Worm (Caenorhabditis elegans) whole organism, L3 larva: ENCODE measurements around the gene R13D11.10.
"Not testable (repeated sequence)": the region's sequence is repeated elsewhere in the genome, so short reads cannot be mapped to it uniquely, and the experiment has no call there.

Experiments used
- R02D3.7 ChIP-seq: fragments of 150-350 bp; optimal IDR thresholded peaks from 2 replicates; lab custom pipeline; 2014; ENCODE audit warnings: missing biosample characterization, missing genetic modification characterization
- aly-2 ChIP-seq: fragments of 150-350 bp; optimal IDR thresholded peaks from 2 replicates; lab custom pipeline; 2014; ENCODE audit warnings: missing biosample characterization, missing genetic modification characterization
- ama-1 ChIP-seq: fragments of 150-350 bp; optimal IDR thresholded peaks from 2 replicates; lab custom pipeline; 2018
- ceh-28 ChIP-seq: fragments of 150-350 bp; optimal IDR thresholded peaks from 2 replicates; lab custom pipeline; 2014; ENCODE audit warnings: missing biosample characterization, missing genetic modification reagents, missing genetic modification characterization
- ceh-9 ChIP-seq: sonication (generic microtip); optimal IDR thresholded peaks from 2 replicates; lab custom pipeline; 2018; ENCODE audit warnings: missing biosample characterization, missing genetic modification characterization
- daf-12 ChIP-seq: fragments of 150-350 bp; optimal IDR thresholded peaks from 2 replicates; lab custom pipeline; 2014; ENCODE audit warnings: missing biosample characterization, missing genetic modification reagents, missing genetic modification characterization
- egl-5 ChIP-seq: fragments of 150-350 bp; optimal IDR thresholded peaks from 2 replicates; lab custom pipeline; 2017; ENCODE audit warnings: missing biosample characterization, missing genetic modification reagents, missing genetic modification characterization, inconsistent platforms
- elt-1 ChIP-seq: fragments of 150-350 bp; optimal IDR thresholded peaks from 2 replicates; lab custom pipeline; 2014; ENCODE audit warnings: missing biosample characterization, missing genetic modification characterization
- elt-2 ChIP-seq: sonication (generic microtip); optimal IDR thresholded peaks from 2 replicates; lab custom pipeline; 2016; ENCODE audit warnings: missing genetic modification reagents, mild to moderate bottlenecking, missing genetic modification characterization, missing compliant biosample characterization
- elt-3 ChIP-seq, 3 experiments: fragments of 150-350 bp in 1 of 3; sonication (generic microtip) in 2 of 3; optimal IDR thresholded peaks; 2 replicates in 2 of 3; 4 replicates in 1 of 3; lab custom pipeline; 2014 to 2017; ENCODE audit warnings: missing biosample characterization in 3 of 3, missing genetic modification characterization in 3 of 3
- eor-1 ChIP-seq, 2 experiments: fragments of 150-350 bp; optimal IDR thresholded peaks; 2 replicates each; lab custom pipeline; 2014 to 2018; ENCODE audit warnings: missing biosample characterization in 2 of 2, missing genetic modification characterization in 2 of 2
- fkh-10 ChIP-seq: sonication (generic microtip); optimal IDR thresholded peaks from 2 replicates; lab custom pipeline; 2017; ENCODE audit warnings: missing biosample characterization, missing genetic modification reagents, missing genetic modification characterization
- fos-1 ChIP-seq: fragments of 150-350 bp; optimal IDR thresholded peaks from 2 replicates; lab custom pipeline; 2014; ENCODE audit warnings: missing biosample characterization, missing genetic modification characterization
- lin-39 ChIP-seq: fragments of 150-350 bp; optimal IDR thresholded peaks from 2 replicates; lab custom pipeline; 2018; ENCODE audit warnings: missing biosample characterization, missing genetic modification reagents, missing genetic modification characterization
- mdl-1 ChIP-seq: fragments of 150-350 bp; optimal IDR thresholded peaks from 2 replicates; lab custom pipeline; 2014; ENCODE audit warnings: missing biosample characterization, missing genetic modification characterization
- nfya-1 ChIP-seq: sonication (generic microtip); optimal IDR thresholded peaks from 2 replicates; lab custom pipeline; 2017; ENCODE audit warnings: missing genetic modification characterization, mild to moderate bottlenecking, missing compliant biosample characterization, antibody characterized with exemption, moderate library complexity; ENCODE audit not compliant: insufficient read depth
- nhr-11 ChIP-seq: fragments of 150-350 bp; optimal IDR thresholded peaks from 2 replicates; lab custom pipeline; 2014; ENCODE audit warnings: missing biosample characterization, missing genetic modification characterization
- nhr-12 ChIP-seq: fragments of 150-350 bp; optimal IDR thresholded peaks from 2 replicates; lab custom pipeline; 2014; ENCODE audit warnings: missing biosample characterization, missing genetic modification characterization
- nhr-23 ChIP-seq: fragments of 150-350 bp; optimal IDR thresholded peaks from 2 replicates; lab custom pipeline; 2014; ENCODE audit warnings: missing biosample characterization, missing genetic modification reagents, missing genetic modification characterization
- nhr-237 ChIP-seq: fragments of 150-350 bp; optimal IDR thresholded peaks from 2 replicates; lab custom pipeline; 2014; ENCODE audit warnings: missing biosample characterization, missing genetic modification characterization
- nhr-25 ChIP-seq: sonication (generic microtip); optimal IDR thresholded peaks from 2 replicates; lab custom pipeline; 2017; ENCODE audit warnings: missing biosample characterization, missing genetic modification characterization
- nhr-28 ChIP-seq: fragments of 150-350 bp; optimal IDR thresholded peaks from 2 replicates; lab custom pipeline; 2014; ENCODE audit warnings: missing biosample characterization, missing genetic modification characterization
- nhr-43 ChIP-seq: sonication (generic microtip); optimal IDR thresholded peaks from 2 replicates; lab custom pipeline; 2016; ENCODE audit warnings: mild to moderate bottlenecking, missing genetic modification characterization, missing compliant biosample characterization; ENCODE audit not compliant: poor library complexity, severe bottlenecking
- nhr-67 ChIP-seq: fragments of 150-350 bp; optimal IDR thresholded peaks from 2 replicates; lab custom pipeline; 2014; ENCODE audit warnings: missing biosample characterization, missing genetic modification characterization
- nhr-77 ChIP-seq: fragments of 150-350 bp; optimal IDR thresholded peaks from 2 replicates; lab custom pipeline; 2014; ENCODE audit warnings: missing biosample characterization, missing genetic modification characterization
- pqm-1 ChIP-seq: fragments of 150-350 bp; optimal IDR thresholded peaks from 2 replicates; lab custom pipeline; 2017; ENCODE audit warnings: missing biosample characterization, missing genetic modification characterization, inconsistent platforms
- sea-2 ChIP-seq: fragments of 150-350 bp; sonication (generic microtip); optimal IDR thresholded peaks from 4 replicates; lab custom pipeline; 2014; ENCODE audit warnings: missing biosample characterization, missing genetic modification reagents, missing genetic modification characterization
- snpc-4 ChIP-seq: fragments of 150-350 bp; optimal IDR thresholded peaks from 2 replicates; lab custom pipeline; 2014; ENCODE audit warnings: missing biosample characterization, missing genetic modification characterization
- unc-39 ChIP-seq: sonication (generic microtip); optimal IDR thresholded peaks from 4 replicates; lab custom pipeline; 2017; ENCODE audit warnings: missing biosample characterization, missing genetic modification characterization
- unc-62 ChIP-seq: fragments of 150-350 bp; sonication (generic microtip); optimal IDR thresholded peaks from 4 replicates; lab custom pipeline; 2014; ENCODE audit warnings: missing biosample characterization, missing genetic modification reagents, missing genetic modification characterization
- ztf-11 ChIP-seq: fragments of 150-350 bp; optimal IDR thresholded peaks from 2 replicates; lab custom pipeline; 2014; ENCODE audit warnings: missing biosample characterization, missing genetic modification characterization
- ztf-4 ChIP-seq: fragments of 150-350 bp; optimal IDR thresholded peaks from 2 replicates; lab custom pipeline; 2014; ENCODE audit warnings: missing biosample characterization, missing genetic modification characterization

R13D11.10 gene

ce11 chrV:849512-849911 lies 36.5 kb upstream of the R13D11.10 start, which contains the start of gene srbc-12:
TSS of gene srbc-12 (plus strand) at chrV:849812.
- no peak for TF ChIP-seq nhr-23 (tag; lab: Kevin White, UChicago)
- TF ChIP-seq nhr-25 (tag; lab: Kevin White, UChicago) = no peak
- no peak for TF ChIP-seq pqm-1 (tag; lab: Kevin White, UChicago)
- TF ChIP-seq nhr-28 (tag; lab: Kevin White, UChicago) = no peak
- TF ChIP-seq sea-2 (GFP tag; lab: Kevin White, UChicago) = no peak
- TF ChIP-seq nhr-43 (tag; lab: Kevin White, UChicago) = no peak
- TF ChIP-seq elt-3 (tag; optimal IDR thresholded peaks at IDR 0.05; lab: Kevin White, UChicago) = no peak
- TF ChIP-seq, all 47 proteins: peak for 0

- TF ChIP-seq nfya-1 (tag; lab: Kevin White, UChicago) (no peak), unc-62 (GFP tag; lab: Kevin White, UChicago) (no peak), fos-1 (no peak), nhr-77 (tag; lab: Kevin White, UChicago) (no peak), R02D3.7 (tag; lab: Kevin White, UChicago) (no peak), elt-2 (tag; lab: Kevin White, UChicago) (no peak), nhr-67 (tag; lab: Kevin White, UChicago) (no peak), egl-5 (no peak), nhr-237 (tag; lab: Kevin White, UChicago) (no peak), nhr-11 (tag; lab: Kevin White, UChicago) (no peak), ztf-4 (no peak), ama-1 (lab: Kevin White, UChicago) (no peak), ceh-28 (tag; lab: Kevin White, UChicago) (no peak), nhr-25 (tag; lab: Kevin White, UChicago) (no peak), lin-39 (tag; lab: Kevin White, UChicago) (no peak), fkh-10 (GFP tag; lab: Kevin White, UChicago) (no peak), eor-1 (tag; optimal IDR thresholded peaks at IDR 0.05; lab: Kevin White, UChicago) (no peak), elt-1 (no peak), ceh-9 (no peak)
Observed at ce11 chrV:849042-849441, 36.0 kb upstream of the R13D11.10 start.

ce11 chrV:847521-847920 lies 34.5 kb upstream of the R13D11.10 start, which contains the start of gene srbc-13:
TSS of gene srbc-13 (plus strand) at chrV:847821.
- TF ChIP-seq ceh-9 = no peak
- TF ChIP-seq fos-1 = no peak
- TF ChIP-seq ztf-4 = no peak
- TF ChIP-seq unc-39 (tag; lab: Kevin White, UChicago) = no peak
- no peak for TF ChIP-seq nfya-1 (tag; lab: Kevin White, UChicago)
- TF ChIP-seq nhr-23 (tag; lab: Kevin White, UChicago) = no peak
- TF ChIP-seq aly-2 (tag; lab: Kevin White, UChicago) = no peak
- no peak for TF ChIP-seq daf-12

- not testable (repeated sequence) for TF ChIP-seq ztf-4; ztf-11; nhr-237 (tag; lab: Kevin White, UChicago)
Observed at ce11 chrV:843118-843517, 30.1 kb upstream of the R13D11.10 start, which contains the start of gene K09C6.8. TSS of gene K09C6.8 (minus strand) at chrV:843218.

- TF ChIP-seq mdl-1 (tag; lab: Kevin White, UChicago) = no peak
- TF ChIP-seq daf-12 = no peak
- TF ChIP-seq elt-3 (tag; optimal IDR thresholded peaks at IDR 0.05; lab: Kevin White, UChicago) = no peak
- TF ChIP-seq ceh-28 (tag; lab: Kevin White, UChicago) = no peak
- TF ChIP-seq nhr-12 = no peak
- TF ChIP-seq nhr-43 (tag; lab: Kevin White, UChicago) = no peak
- TF ChIP-seq elt-1 = no peak
- TF ChIP-seq, all 47 proteins: peak for 0
Observed at ce11 chrV:842611-843010, 29.6 kb upstream of the R13D11.10 start.

- TF ChIP-seq unc-39 (tag; lab: Kevin White, UChicago); ztf-4; snpc-4: not testable (repeated sequence)
Observed at ce11 chrV:838984-839471, 26.0 kb upstream of the R13D11.10 start, which contains the start of the genes K09C6.7 and K09C6.10. TSS of gene K09C6.7 (minus strand) at chrV:839084. TSS of gene K09C6.10 (plus strand) at chrV:839421.
